Fruit fly (Drosophila melanogaster) whole organism, wandering third instar larva: Measurements from ENCODE around the gene CG31388.

ENCODE experiments used
- Abd-B ChIP-seq: fragments of >200 bp; optimal IDR thresholded peaks from 2 replicates; lab custom pipeline; 2017; ENCODE audit warnings: missing biosample characterization, missing genetic modification characterization
- CG32264 ChIP-seq: fragments of 200-800 bp; sonication (Bioruptor generic); optimal IDR thresholded peaks from 2 replicates; lab custom pipeline; 2016; ENCODE audit warnings: missing biosample characterization, missing genetic modification characterization
- CG9705 ChIP-seq: fragments of 200-800 bp; sonication (Bioruptor generic); optimal IDR thresholded peaks from 2 replicates; lab custom pipeline; 2018; ENCODE audit warnings: missing biosample characterization, mild to moderate bottlenecking, missing genetic modification characterization
- CrebA ChIP-seq: fragments of 200-800 bp; sonication (Bioruptor generic); optimal IDR thresholded peaks from 2 replicates; lab custom pipeline; 2016; ENCODE audit warnings: missing biosample characterization, mild to moderate bottlenecking, missing genetic modification characterization, borderline replicate concordance
- Dif ChIP-seq: fragments of 200-275, 200-300 bp; sonication (Bioruptor generic); optimal IDR thresholded peaks from 2 replicates; lab custom pipeline; 2018; ENCODE audit warnings: missing biosample characterization, missing genetic modification characterization; ENCODE audit not compliant: partially characterized antibody
- GATAd ChIP-seq: sonication (Bioruptor generic); optimal IDR thresholded peaks from 2 replicates; lab custom pipeline; 2016; ENCODE audit warnings: missing biosample characterization, missing genetic modification characterization
- HLH106 ChIP-seq: fragments of 200-800 bp; optimal IDR thresholded peaks from 3 replicates; lab custom pipeline; 2019; ENCODE audit warnings: missing biosample characterization, mild to moderate bottlenecking, missing genetic modification characterization, moderate library complexity
- Hnf4 ChIP-seq: fragments of 200-800 bp; sonication (Bioruptor generic); optimal IDR thresholded peaks from 2 replicates; lab custom pipeline; 2016; ENCODE audit warnings: missing biosample characterization, mild to moderate bottlenecking, missing genetic modification characterization
- Hr78 ChIP-seq: fragments of >200 bp; optimal IDR thresholded peaks from 2 replicates; lab custom pipeline; 2017; ENCODE audit warnings: missing biosample characterization, missing genetic modification characterization
- Hr83 ChIP-seq: fragments of 200-300 bp; sonication (Bioruptor generic); optimal IDR thresholded peaks from 2 replicates; lab custom pipeline; 2016; ENCODE audit warnings: missing biosample characterization, mild to moderate bottlenecking, missing genetic modification characterization, moderate library complexity; ENCODE audit not compliant: poor library complexity, severe bottlenecking
- Jra ChIP-seq: sonication (Bioruptor generic); optimal IDR thresholded peaks from 2 replicates; lab custom pipeline; 2016; ENCODE audit warnings: missing biosample characterization, missing genetic modification characterization
- Mio ChIP-seq: sonication (Bioruptor generic); optimal IDR thresholded peaks from 2 replicates; lab custom pipeline; 2016; ENCODE audit warnings: missing biosample characterization, missing genetic modification characterization
- Myc ChIP-seq: fragments of >200 bp; optimal IDR thresholded peaks from 2 replicates; lab custom pipeline; 2017
- N ChIP-seq: fragments of >200 bp; optimal IDR thresholded peaks from 2 replicates; lab custom pipeline; 2018; ENCODE audit warnings: missing biosample characterization, missing external identifiers, missing genetic modification characterization
- OdsH ChIP-seq: fragments of 200-800 bp; sonication (Bioruptor generic); optimal IDR thresholded peaks from 2 replicates; lab custom pipeline; 2016; ENCODE audit warnings: missing biosample characterization, mild to moderate bottlenecking, missing genetic modification characterization
- Rel ChIP-seq, 2 experiments: fragments of 200-800 bp; sonication (Bioruptor generic) in 1 of 2; optimal IDR thresholded peaks; 2 replicates in 1 of 2; 3 replicates in 1 of 2; lab custom pipeline; 2016 to 2019; ENCODE audit warnings: mild to moderate bottlenecking in 2 of 2, missing biosample characterization in 2 of 2, missing genetic modification characterization in 2 of 2, moderate library complexity in 1 of 2
- Sp1 ChIP-seq: fragments of 200-800 bp; sonication (Bioruptor generic); optimal IDR thresholded peaks from 3 replicates; lab custom pipeline; 2019; ENCODE audit warnings: missing biosample characterization, mild to moderate bottlenecking, missing genetic modification characterization, moderate library complexity
- Vsx2 ChIP-seq: fragments of 200-300, 225-300 bp; sonication (Bioruptor generic); optimal IDR thresholded peaks from 2 replicates; lab custom pipeline; 2018; ENCODE audit warnings: missing biosample characterization, missing genetic modification characterization; ENCODE audit not compliant: partially characterized antibody
- br ChIP-seq: fragments of 200-800 bp; sonication (Bioruptor generic); optimal IDR thresholded peaks from 2 replicates; lab custom pipeline; 2016; ENCODE audit warnings: missing biosample characterization, missing genetic modification characterization
- brk ChIP-seq: fragments of 200-800 bp; sonication (Bioruptor generic); optimal IDR thresholded peaks from 2 replicates; lab custom pipeline; 2016; ENCODE audit warnings: missing biosample characterization, mild to moderate bottlenecking, missing genetic modification characterization
- dl ChIP-seq, 2 experiments: fragments of 175-275, 200-275 bp in 1 of 2; fragments of 200-275 bp in 1 of 2; sonication (Bioruptor generic); optimal IDR thresholded peaks; lab custom pipeline; 2018; ENCODE audit warnings: mild to moderate bottlenecking in 2 of 2, missing biosample characterization in 2 of 2, missing genetic modification characterization in 2 of 2, moderate library complexity in 2 of 2; ENCODE audit not compliant: partially characterized antibody in 2 of 2, insufficient read depth in 1 of 2
- dmrt93B ChIP-seq: fragments of 200-800 bp; sonication (Bioruptor generic); optimal IDR thresholded peaks from 2 replicates; lab custom pipeline; 2018; ENCODE audit warnings: missing biosample characterization, mild to moderate bottlenecking, missing genetic modification characterization
- dsf ChIP-seq: sonication (Bioruptor generic); optimal IDR thresholded peaks from 2 replicates; lab custom pipeline; 2016; ENCODE audit warnings: missing biosample characterization, missing genetic modification characterization, borderline replicate concordance
- ey ChIP-seq: fragments of 200-800 bp; sonication (Bioruptor generic); optimal IDR thresholded peaks from 2 replicates; lab custom pipeline; 2016; ENCODE audit warnings: missing biosample characterization, missing genetic modification characterization
- foxo ChIP-seq, 2 experiments: fragments of 200-800 bp; sonication (Bioruptor generic); optimal IDR thresholded peaks; 2 replicates in 1 of 2; 3 replicates in 1 of 2; lab custom pipeline; 2016 to 2017; ENCODE audit warnings: missing biosample characterization in 2 of 2, missing genetic modification characterization in 2 of 2
- fru ChIP-seq: fragments of 200-800 bp; sonication (Bioruptor generic); optimal IDR thresholded peaks from 3 replicates; lab custom pipeline; 2016; ENCODE audit warnings: missing biosample characterization, mild to moderate bottlenecking, missing genetic modification characterization
- h ChIP-seq: fragments of 200-800 bp; sonication (Bioruptor generic); optimal IDR thresholded peaks from 3 replicates; lab custom pipeline; 2016; ENCODE audit warnings: missing biosample characterization, mild to moderate bottlenecking, missing genetic modification characterization
- lola ChIP-seq: fragments of >200 bp; optimal IDR thresholded peaks from 2 replicates; lab custom pipeline; 2017; ENCODE audit warnings: missing biosample characterization, missing genetic modification characterization
- psq ChIP-seq: fragments of 200-800 bp; sonication (Bioruptor generic); optimal IDR thresholded peaks from 3 replicates; lab custom pipeline; 2017; ENCODE audit warnings: missing biosample characterization, mild to moderate bottlenecking, missing genetic modification characterization, moderate library complexity
- rgr ChIP-seq: fragments of 200-800 bp; sonication (Bioruptor generic); optimal IDR thresholded peaks from 3 replicates; lab custom pipeline; 2016; ENCODE audit warnings: missing biosample characterization, mild to moderate bottlenecking, missing genetic modification characterization
- sage ChIP-seq: fragments of 200-800 bp; sonication (Bioruptor generic); optimal IDR thresholded peaks from 2 replicates; lab custom pipeline; 2016; ENCODE audit warnings: missing biosample characterization, mild to moderate bottlenecking, missing genetic modification characterization
- sv ChIP-seq: fragments of 200-800 bp; sonication (Bioruptor generic); optimal IDR thresholded peaks from 3 replicates; lab custom pipeline; 2016; ENCODE audit warnings: missing biosample characterization, missing genetic modification characterization
- tai ChIP-seq: sonication (Bioruptor generic); optimal IDR thresholded peaks from 2 replicates; lab custom pipeline; 2016; ENCODE audit warnings: missing biosample characterization, missing genetic modification characterization
- usp ChIP-seq: fragments of >200 bp; optimal IDR thresholded peaks from 2 replicates; lab custom pipeline; 2017; ENCODE audit warnings: missing biosample characterization, missing genetic modification characterization
- woc ChIP-seq: sonication (Bioruptor generic); optimal IDR thresholded peaks from 2 replicates; lab custom pipeline; 2016; ENCODE audit warnings: missing biosample characterization, mild to moderate bottlenecking, missing genetic modification characterization

Gene CG31388

dm6 chr3R:11216156-11216630, 21.4 kb upstream of the CG31388 start, which contains the start of the genes RpS25 and CG4820:
Gene RpS25, minus strand, starts transcription at chr3R:11216287.
Gene CG4820, plus strand, starts transcription at chr3R:11216535.
- TF ChIP-seq ey (GFP tag; lab: Kevin White, UChicago) (peak; percentile 69), GATAd (GFP tag; lab: Kevin White, UChicago) (no peak), Hr83 (GFP tag; lab: Kevin White, UChicago) (peak; percentile 93), CrebA (GFP tag; lab: Kevin White, UChicago) (no peak), tai (GFP tag; lab: Kevin White, UChicago) (no peak), dsf (peak; percentile 18), lola (no peak), brk (GFP tag; lab: Kevin White, UChicago) (no peak), N (GFP tag; lab: Kevin White, UChicago) (no peak), usp (GFP tag; lab: Kevin White, UChicago) (no peak), Myc (lab: Kevin White, UChicago) (peak; percentile 60), Rel (GFP tag; optimal IDR thresholded peaks at IDR 0.05; lab: Kevin White, UChicago) (no peak), Rel (tag; optimal IDR thresholded peaks at IDR 0.05; lab: Kevin White, UChicago) (peak; percentile 61), foxo (GFP tag; optimal IDR thresholded peaks at IDR 0.05; lab: Kevin White, UChicago) (peak in 1 of 2 experiments; percentile 78), Mio (GFP tag; lab: Kevin White, UChicago) (peak; percentile 77), woc (GFP tag; lab: Kevin White, UChicago) (peak; percentile 12), fru (GFP tag; lab: Kevin White, UChicago) (peak; percentile 83), sage (no peak), HLH106 (tag; lab: Kevin White, UChicago) (peak; percentile 83), dmrt93B (GFP tag; lab: Kevin White, UChicago) (peak; percentile 95), br (GFP tag; lab: Kevin White, UChicago) (peak; percentile 88), Dif (GFP tag; lab: Kevin White, UChicago) (peak; percentile 52), OdsH (GFP tag; lab: Kevin White, UChicago) (peak; percentile 82), psq (GFP tag; lab: Kevin White, UChicago) (peak; percentile 63), rgr (peak; percentile 93), h (GFP tag; lab: Kevin White, UChicago) (peak; percentile 89), dl (GFP tag; optimal IDR thresholded peaks at IDR 0.05; lab: Kevin White, UChicago; ENCODE audit: insufficient read depth in 1 of 2, partially characterized antibody in 2 of 2) (no peak), Vsx2 (GFP tag; lab: Kevin White, UChicago) (peak; percentile 95), Hr78 (GFP tag; lab: Kevin White, UChicago) (no peak), Sp1 (GFP tag; lab: Kevin White, UChicago) (peak; percentile 89), Jra (GFP tag; lab: Kevin White, UChicago) (peak; percentile 78), CG32264 (GFP tag; lab: Kevin White, UChicago) (peak; percentile 56), Abd-B (GFP tag; lab: Kevin White, UChicago) (no peak), CG9705 (GFP tag; lab: Kevin White, UChicago) (peak; percentile 91), Hnf4 (GFP tag; lab: Kevin White, UChicago) (peak; percentile 52), sv (GFP tag; lab: Kevin White, UChicago) (peak; percentile 82)

dm6 chr3R:11219883-11220282, 17.7 kb upstream of the CG31388 start, which contains the start of gene CG6689:
Gene CG6689, minus strand, starts transcription at chr3R:11220064.
- no peak for TF ChIP-seq Sp1 (GFP tag; lab: Kevin White, UChicago)
- no peak for TF ChIP-seq CG9705 (GFP tag; lab: Kevin White, UChicago)
- TF ChIP-seq woc (GFP tag; lab: Kevin White, UChicago), result peak; percentile 64
- TF ChIP-seq Hr83 (GFP tag; lab: Kevin White, UChicago), result peak; percentile 46
- TF ChIP-seq h (GFP tag; lab: Kevin White, UChicago), result peak; percentile 8
- TF ChIP-seq tai (GFP tag; lab: Kevin White, UChicago), result no peak
- TF ChIP-seq ey (GFP tag; lab: Kevin White, UChicago), result no peak
- no peak for TF ChIP-seq sage
- no peak for TF ChIP-seq Rel (GFP tag; optimal IDR thresholded peaks at IDR 0.05; lab: Kevin White, UChicago)
- no peak for TF ChIP-seq Rel (tag; optimal IDR thresholded peaks at IDR 0.05; lab: Kevin White, UChicago)
- TF ChIP-seq, all 38 proteins: peak for 3
